Worm (Caenorhabditis elegans) whole organism, late embryonic: ENCODE measurements around the gene srx-136.

Experiments
- ceh-24 ChIP-seq: sonication (generic microtip); optimal IDR thresholded peaks from 2 replicates; lab custom pipeline; 2016; ENCODE audit warnings: mild to moderate bottlenecking, missing genetic modification characterization, missing compliant biosample characterization
- ceh-34 ChIP-seq: sonication (generic microtip); optimal IDR thresholded peaks from 2 replicates; lab custom pipeline; 2016; ENCODE audit warnings: mild to moderate bottlenecking, missing genetic modification characterization, missing compliant biosample characterization
- elt-2 ChIP-seq: sonication (generic microtip); optimal IDR thresholded peaks from 2 replicates; lab custom pipeline; 2016; ENCODE audit warnings: missing genetic modification reagents, missing genetic modification characterization, missing compliant biosample characterization
- hlh-8 ChIP-seq: sonication (generic microtip); optimal IDR thresholded peaks from 2 replicates; lab custom pipeline; 2016; ENCODE audit warnings: missing genotype, missing genetic modification characterization, missing compliant biosample characterization
- lim-6 ChIP-seq: sonication (generic microtip); optimal IDR thresholded peaks from 2 replicates; lab custom pipeline; 2016; ENCODE audit warnings: missing genetic modification characterization, missing compliant biosample characterization
- lin-11 ChIP-seq: fragments of 200-800 bp; sonication (Bioruptor generic); optimal IDR thresholded peaks from 2 replicates; lab custom pipeline; 2018; ENCODE audit warnings: mild to moderate bottlenecking, missing genetic modification characterization, missing compliant biosample characterization
- madf-2 ChIP-seq: sonication (generic microtip); optimal IDR thresholded peaks from 2 replicates; lab custom pipeline; 2017; ENCODE audit warnings: missing genetic modification characterization, missing compliant biosample characterization
- nhr-11 ChIP-seq: fragments of 150-350 bp; optimal IDR thresholded peaks from 2 replicates; lab custom pipeline; 2014; ENCODE audit warnings: missing biosample characterization, missing genetic modification characterization
- npax-4 ChIP-seq: sonication (generic microtip); optimal IDR thresholded peaks from 2 replicates; lab custom pipeline; 2016; ENCODE audit warnings: missing genetic modification characterization, missing compliant biosample characterization
- pag-3 ChIP-seq: sonication (generic microtip); optimal IDR thresholded peaks from 2 replicates; lab custom pipeline; 2016; ENCODE audit warnings: missing compliant biosample characterization, missing genetic modification characterization, borderline replicate concordance
- pqm-1 ChIP-seq: sonication (generic microtip); optimal IDR thresholded peaks from 2 replicates; lab custom pipeline; 2016; ENCODE audit warnings: missing genetic modification characterization, missing compliant biosample characterization
- pros-1 ChIP-seq: fragments of 150-350 bp; optimal IDR thresholded peaks from 2 replicates; lab custom pipeline; 2014; ENCODE audit warnings: missing biosample characterization, missing genetic modification reagents, missing genetic modification characterization
- ztf-16 ChIP-seq: sonication (generic microtip); optimal IDR thresholded peaks from 2 replicates; lab custom pipeline; 2017; ENCODE audit warnings: missing genetic modification characterization, missing compliant biosample characterization

DNA sequence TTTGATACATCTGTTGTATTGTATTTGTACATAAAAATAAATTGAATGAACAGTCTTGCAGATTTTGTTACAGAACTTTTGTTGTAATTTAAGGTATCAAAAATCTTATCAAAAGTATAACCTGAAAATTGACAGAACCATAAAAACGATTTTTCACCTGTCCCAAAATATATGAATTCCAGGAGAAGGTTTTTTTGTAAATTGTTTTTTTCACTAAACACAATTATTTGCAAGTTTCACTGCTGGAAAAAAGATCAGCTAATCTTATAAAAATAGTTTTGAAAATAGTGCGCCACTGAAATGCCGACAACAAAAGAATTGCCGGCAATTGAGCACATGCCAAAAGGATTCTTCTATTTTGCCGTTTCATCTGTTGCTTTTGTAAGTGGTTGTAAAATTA, 14.1 kb upstream of the srx-136 start, which contains the start of gene srx-130:
- TF ChIP-seq lim-6 (no peak), ztf-16 (no peak), elt-2 (tag; lab: Kevin White, UChicago) (no peak), madf-2 (tag; lab: Kevin White, UChicago) (no peak), lin-11 (no peak), nhr-11 (tag; lab: Kevin White, UChicago) (no peak), ceh-24 (no peak), pros-1 (tag; lab: Kevin White, UChicago) (no peak), ceh-34 (tag; lab: Kevin White, UChicago) (no peak), pag-3 (no peak), npax-4 (no peak), pqm-1 (no peak), hlh-8 (tag; lab: Kevin White, UChicago) (no peak)
